Worm (Caenorhabditis elegans) whole organism, midembryonic: ENCODE data around the gene F27D9.13.

Experiments used
- T22C8.4 ChIP-seq: fragments of 200-800 bp; sonication (Bioruptor generic); IDR thresholded peaks from 2 replicates; pipeline ENCODE4 v1.3.6; 2022; ENCODE audit warnings: missing genetic modification characterization, missing compliant biosample characterization
- cog-1 ChIP-seq: sonication (generic microtip); optimal IDR thresholded peaks from 2 replicates; lab custom pipeline; 2016; ENCODE audit warnings: missing genetic modification characterization, missing compliant biosample characterization
- flt-1 ChIP-seq: fragments of 200-800 bp; sonication (Bioruptor generic); IDR thresholded peaks from 2 replicates; pipeline ENCODE4 v1.3.6; 2022; ENCODE audit warnings: missing genetic modification characterization, missing compliant biosample characterization
- klf-2 ChIP-seq: fragments of 200-800 bp; sonication (Bioruptor generic); conservative IDR thresholded peaks from 2 replicates; pipeline ENCODE4 v1.3.6; 2022; ENCODE audit warnings: missing genetic modification reagents, missing genetic modification characterization, missing compliant biosample characterization
- med-1 ChIP-seq: sonication (generic microtip); optimal IDR thresholded peaks from 2 replicates; lab custom pipeline; 2017; ENCODE audit warnings: missing genetic modification characterization, mild to moderate bottlenecking, missing compliant biosample characterization, antibody characterized with exemption, missing genetic modification reagents; ENCODE audit not compliant: insufficient read depth
- ref-1 ChIP-seq: fragments of 200-800 bp; sonication (Bioruptor generic); conservative IDR thresholded peaks from 2 replicates; pipeline ENCODE4 v1.3.6; 2022; ENCODE audit warnings: missing genetic modification reagents, missing genetic modification characterization, missing compliant biosample characterization
- tab-1 ChIP-seq: fragments of 200-800 bp; sonication (Bioruptor generic); IDR thresholded peaks from 2 replicates; pipeline ENCODE4 v1.3.6; 2022; ENCODE audit warnings: missing genetic modification characterization, missing compliant biosample characterization
- ztf-23 ChIP-seq: fragments of 200-800 bp; sonication (Bioruptor generic); IDR thresholded peaks from 2 replicates; pipeline ENCODE4 v1.3.6; 2022; ENCODE audit warnings: missing genetic modification reagents, missing genetic modification characterization, missing compliant biosample characterization
- ztf-29 ChIP-seq: fragments of 200-800 bp; sonication (Bioruptor generic); IDR thresholded peaks from 2 replicates; pipeline ENCODE4 v1.3.6; 2022; ENCODE audit warnings: missing genetic modification reagents, missing genetic modification characterization, missing compliant biosample characterization

Gene F27D9.13

DNA sequence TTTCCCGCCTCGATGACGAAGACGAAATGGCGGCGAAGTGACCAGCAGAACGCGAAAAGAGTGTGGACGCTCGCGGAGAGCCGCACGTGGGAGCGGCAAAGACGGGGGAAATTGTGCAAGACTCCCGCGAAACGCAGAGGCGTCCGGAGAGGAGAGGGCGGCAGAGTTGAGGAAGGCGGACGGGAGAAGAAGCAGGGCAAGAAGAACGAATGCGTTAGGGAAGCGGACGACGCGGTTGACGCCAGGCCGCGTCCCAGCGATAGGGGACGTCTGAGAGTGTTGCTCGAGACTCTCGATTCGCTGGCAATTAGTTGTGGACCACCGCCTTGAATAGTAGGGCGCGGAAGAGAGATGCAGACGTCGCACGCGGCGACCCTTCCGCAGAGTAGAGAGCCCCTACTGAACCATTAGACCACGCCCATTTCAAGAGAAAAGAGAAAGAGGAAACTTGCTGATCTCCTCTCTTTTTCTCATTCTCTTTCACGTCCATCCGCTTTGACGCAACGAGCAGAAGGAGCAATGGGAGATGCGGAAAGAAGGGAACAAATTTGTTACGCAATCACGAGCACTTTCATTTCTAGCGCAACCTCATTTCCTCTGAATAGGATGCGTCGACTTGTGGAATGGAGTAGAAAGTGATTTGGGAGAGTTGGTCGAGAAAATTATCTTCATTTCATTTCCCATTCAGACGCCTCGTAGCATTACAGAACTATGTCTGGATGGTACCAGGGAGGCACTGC, 15.9 kb downstream of the F27D9.13 start:
- TF ChIP-seq klf-2: no peak
- TF ChIP-seq med-1: no peak
- no peak for TF ChIP-seq T22C8.4 (GFP tag; lab: Robert Waterston, UW)
- no peak for TF ChIP-seq ztf-29 (GFP tag; lab: Robert Waterston, UW)
- peak; percentile 9 for TF ChIP-seq cog-1 (tag; lab: Kevin White, UChicago)
- 0 out of 2 replicates have a peak, but pooled peaks have one; percentile 31 for TF ChIP-seq tab-1

DNA sequence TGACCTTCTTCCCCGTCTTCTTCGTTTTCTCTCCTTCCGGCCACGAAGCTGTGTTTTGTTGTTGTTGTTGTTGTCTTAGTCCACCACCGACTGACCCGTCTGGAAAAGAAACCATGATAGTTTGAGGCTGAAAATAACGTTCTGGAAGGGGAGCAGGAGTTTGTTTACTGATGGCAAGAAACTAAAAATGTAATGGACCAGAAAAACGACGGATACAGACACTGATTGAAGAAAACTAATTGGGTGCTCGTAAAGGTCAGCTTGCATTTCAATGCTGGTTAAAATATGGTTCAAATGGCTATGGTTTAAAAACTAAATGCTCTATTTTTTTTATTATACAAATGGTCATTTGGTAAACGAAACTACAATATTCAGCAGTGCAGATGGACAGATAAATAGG, 21.9 kb downstream of the F27D9.13 start, which contains the start of gene F26A10.2:
Gene F26A10.2, minus strand, starts transcription at position 101 of the 400 bp plus-strand sequence.
- TF ChIP-seq T22C8.4 (GFP tag; lab: Robert Waterston, UW): no peak
- TF ChIP-seq tab-1: no peak
- TF ChIP-seq flt-1 (GFP tag; lab: Robert Waterston, UW): no peak
- TF ChIP-seq med-1: no peak
- no peak for TF ChIP-seq ztf-29 (GFP tag; lab: Robert Waterston, UW)
- TF ChIP-seq ref-1 (GFP tag; lab: Robert Waterston, UW): no peak
- TF ChIP-seq cog-1 (tag; lab: Kevin White, UChicago): no peak
- no peak for TF ChIP-seq ztf-23 (GFP tag; lab: Robert Waterston, UW)
- no peak for TF ChIP-seq klf-2

DNA sequence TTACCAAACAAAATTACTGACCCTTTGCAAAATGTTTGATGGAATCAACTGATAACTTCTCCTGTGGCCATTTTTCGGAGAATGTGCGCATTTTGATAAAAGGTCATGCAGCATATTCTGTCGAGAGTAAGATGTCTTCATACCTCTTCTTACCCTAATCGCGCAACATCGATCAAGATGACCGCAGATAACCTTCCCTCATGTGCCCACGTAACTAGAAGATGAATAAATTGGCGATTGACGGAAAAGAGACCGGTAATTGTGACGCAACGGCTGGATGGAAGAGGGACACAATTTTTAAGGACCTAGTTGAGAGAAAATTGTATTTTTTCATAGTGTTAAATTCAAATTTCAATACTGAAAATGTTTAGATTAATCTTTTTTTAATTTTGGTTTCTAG, 26.4 kb downstream of the F27D9.13 start:
- no peak for TF ChIP-seq med-1
- TF ChIP-seq ref-1 (GFP tag; lab: Robert Waterston, UW): no peak
- no peak for TF ChIP-seq ztf-29 (GFP tag; lab: Robert Waterston, UW)
- TF ChIP-seq flt-1 (GFP tag; lab: Robert Waterston, UW): no peak
- no peak for TF ChIP-seq T22C8.4 (GFP tag; lab: Robert Waterston, UW)
- TF ChIP-seq cog-1 (tag; lab: Kevin White, UChicago): no peak
- TF ChIP-seq ztf-23 (GFP tag; lab: Robert Waterston, UW): no peak
- TF ChIP-seq klf-2: no peak
- TF ChIP-seq tab-1: no peak

- TF ChIP-seq ref-1 (GFP tag; lab: Robert Waterston, UW) (no peak), T22C8.4 (GFP tag; lab: Robert Waterston, UW) (no peak), cog-1 (tag; lab: Kevin White, UChicago) (no peak), ztf-29 (GFP tag; lab: Robert Waterston, UW) (no peak), flt-1 (GFP tag; lab: Robert Waterston, UW) (no peak), tab-1 (no peak), klf-2 (no peak), ztf-23 (GFP tag; lab: Robert Waterston, UW) (no peak), med-1 (no peak)
These were observed 26.9 kb downstream of the F27D9.13 start for ce11 chrX:7640391-7640790.

DNA sequence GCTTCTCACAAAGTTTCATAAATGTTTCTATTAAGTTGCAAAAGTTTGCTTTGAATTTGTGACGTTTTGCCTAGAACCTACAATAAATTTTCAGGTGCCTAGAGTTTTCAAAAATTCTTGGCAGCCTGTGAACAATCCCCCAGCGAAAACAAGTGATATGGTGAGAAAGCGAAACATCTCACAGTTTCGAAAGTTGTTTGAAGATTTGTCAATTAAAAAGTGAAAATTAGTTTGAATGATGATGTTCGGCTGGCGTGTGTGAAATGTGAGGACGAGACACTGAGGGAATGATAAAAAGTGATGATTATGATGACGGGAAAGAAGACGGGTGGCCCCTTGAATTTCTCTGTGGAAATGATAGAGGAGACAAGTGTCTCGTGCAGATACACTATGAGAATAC, 28.5 kb downstream of the F27D9.13 start:
- no peak for TF ChIP-seq ztf-29 (GFP tag; lab: Robert Waterston, UW)
- no peak for TF ChIP-seq ref-1 (GFP tag; lab: Robert Waterston, UW)
- TF ChIP-seq klf-2: no peak
- TF ChIP-seq T22C8.4 (GFP tag; lab: Robert Waterston, UW): no peak
- no peak for TF ChIP-seq flt-1 (GFP tag; lab: Robert Waterston, UW)
- no peak for TF ChIP-seq cog-1 (tag; lab: Kevin White, UChicago)
- TF ChIP-seq tab-1: no peak
- TF ChIP-seq ztf-23 (GFP tag; lab: Robert Waterston, UW): no peak
- no peak for TF ChIP-seq med-1

- TF ChIP-seq ztf-29 (GFP tag; lab: Robert Waterston, UW) (no peak), med-1 (no peak), ref-1 (GFP tag; lab: Robert Waterston, UW) (no peak), ztf-23 (GFP tag; lab: Robert Waterston, UW) (no peak), T22C8.4 (GFP tag; lab: Robert Waterston, UW) (no peak), tab-1 (no peak), flt-1 (GFP tag; lab: Robert Waterston, UW) (no peak), klf-2 (no peak), cog-1 (tag; lab: Kevin White, UChicago) (no peak)
These were observed 31.2 kb downstream of the F27D9.13 start for ce11 chrX:7636037-7636436.

ce11 chrX:7627351-7627750, 39.9 kb downstream of the F27D9.13 start, which contains the start of gene nlp-61:
nlp-61 (plus strand) TSS chrX:7627651.
- TF ChIP-seq T22C8.4 (GFP tag; lab: Robert Waterston, UW): no peak
- no peak for TF ChIP-seq ztf-23 (GFP tag; lab: Robert Waterston, UW)
- TF ChIP-seq ztf-29 (GFP tag; lab: Robert Waterston, UW): no peak
- TF ChIP-seq cog-1 (tag; lab: Kevin White, UChicago): no peak
- no peak for TF ChIP-seq med-1
- no peak for TF ChIP-seq ref-1 (GFP tag; lab: Robert Waterston, UW)
